Worm (Caenorhabditis elegans): ENCODE data around the gene twk-14.

twk-14 gene

DNA sequence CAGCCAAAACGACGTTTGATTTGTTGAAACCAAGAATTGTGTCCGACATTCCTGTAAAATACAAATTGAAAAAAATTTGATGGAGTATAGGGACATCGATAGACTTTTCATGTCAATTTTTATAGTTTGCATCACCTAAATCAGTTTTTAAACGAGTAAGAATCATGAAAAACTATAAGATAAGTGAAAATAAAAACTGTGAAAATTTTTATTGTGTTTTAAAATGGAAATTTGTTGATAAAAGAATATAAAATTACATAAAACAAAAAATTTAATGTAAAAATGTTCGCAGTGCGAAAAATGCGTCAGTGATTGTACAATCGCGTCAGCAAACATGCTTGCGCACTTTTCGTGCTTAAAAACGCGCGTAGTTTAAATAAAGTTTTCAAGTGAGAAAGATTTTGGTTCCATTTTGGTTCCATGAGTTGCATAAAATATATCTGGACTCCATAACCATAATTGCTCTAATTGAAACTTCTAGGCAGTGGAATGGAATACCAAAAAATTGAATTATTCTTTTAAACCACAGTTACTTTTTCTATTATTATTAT, 52.0 kb downstream of the twk-14 start, which contains the start of gene tomm-20 (continued):
- TF ChIP-seq ceh-100 (GFP tag; IDR thresholded peaks at IDR 0.05) (peak; percentile 81), ZK185.1 (tag; optimal IDR thresholded peaks at IDR 0.05; ENCODE audit: poor library complexity, severe bottlenecking) (peak; percentile 92), ztf-28 (GFP tag; IDR thresholded peaks at IDR 0.05) (no peak), unc-130 (GFP tag; optimal IDR thresholded peaks at IDR 0.05) (peak; percentile 69), gei-17 (GFP tag; optimal IDR thresholded peaks at IDR 0.05) (peak; percentile 20), atf-7 (tag; optimal IDR thresholded peaks at IDR 0.05) (peak; percentile 18), ztf-3 (GFP tag; optimal IDR thresholded peaks at IDR 0.05) (no peak), dox-1 (GFP tag; IDR thresholded peaks at IDR 0.05) (peak; percentile 79), bed-1 (GFP tag; IDR thresholded peaks at IDR 0.05) (no peak), athp-1 (tag; optimal IDR thresholded peaks at IDR 0.05) (peak; percentile 23), B0336.3 (GFP tag; IDR thresholded peaks at IDR 0.05) (peak; percentile 78), F10E7.11 (tag; optimal IDR thresholded peaks at IDR 0.05) (no peak), nhr-179 (tag; optimal IDR thresholded peaks at IDR 0.05) (no peak), hmg-20 (GFP tag; IDR thresholded peaks at IDR 0.05) (peak; percentile 77; the same call in 1 of the 2 replicates), K11D2.4 (GFP tag; IDR thresholded peaks at IDR 0.05) (peak; percentile 90), unc-62 (GFP tag; optimal IDR thresholded peaks at IDR 0.05) (no peak), tbp1 (GFP tag; optimal IDR thresholded peaks at IDR 0.05) (peak; percentile 71), T07F8.4 (tag; optimal IDR thresholded peaks at IDR 0.05) (no peak), bed-2 (GFP tag; IDR thresholded peaks at IDR 0.05) (no peak), mxl-1 (tag; optimal IDR thresholded peaks at IDR 0.05) (no peak), die-1 (tag; optimal IDR thresholded peaks at IDR 0.05) (peak; percentile 52), ceh-40 (GFP tag; IDR thresholded peaks at IDR 0.05) (no peak), zfh-2 (GFP tag; conservative IDR thresholded peaks at IDR 0.05) (no peak), nfya-1 (tag; optimal IDR thresholded peaks at IDR 0.05; ENCODE audit: borderline replicate concordance, insufficient read depth) (no peak), ztf-25 (GFP tag; IDR thresholded peaks at IDR 0.05) (no peak), fkh-3 (tag; optimal IDR thresholded peaks at IDR 0.05) (no peak), ets-4 (GFP tag; optimal IDR thresholded peaks at IDR 0.05) (no peak), nhr-90 (tag; optimal IDR thresholded peaks at IDR 0.05) (no peak), F55B11.4 (tag; optimal IDR thresholded peaks at IDR 0.05; ENCODE audit: borderline replicate concordance, insufficient read depth) (no peak), ztf-22 (GFP tag; optimal IDR thresholded peaks at IDR 0.05) (no peak), cebp-2 (GFP tag; IDR thresholded peaks at IDR 0.05) (no peak), Y67H2A.10 (GFP tag; conservative IDR thresholded peaks at IDR 0.05) (no peak), ama-1 (optimal IDR thresholded peaks at IDR 0.05) (no peak), ama-1 (GFP tag; optimal IDR thresholded peaks at IDR 0.05) (no peak), ekl-4 (GFP tag; IDR thresholded peaks at IDR 0.05) (peak; percentile 94), egl-18 (GFP tag; IDR thresholded peaks at IDR 0.05) (0 out of 2 replicates have a peak, but pooled peaks have one; percentile 66), efl-1 (GFP tag; optimal IDR thresholded peaks at IDR 0.05) (peak; percentile 91), madf-6 (GFP tag; IDR thresholded peaks at IDR 0.05) (peak; percentile 86), snpc-4 (GFP tag; optimal IDR thresholded peaks at IDR 0.05) (peak; percentile 47), snpc-4 (tag; optimal IDR thresholded peaks at IDR 0.05) (peak; percentile 77 to 85 (median 78)), nfyb-1 (GFP tag; IDR thresholded peaks at IDR 0.05) (peak; percentile 94), lir-1 (GFP tag; conservative IDR thresholded peaks at IDR 0.05) (peak; percentile 77), lin-54 (GFP tag; optimal IDR thresholded peaks at IDR 0.05) (peak; percentile 98), mes-4 (tag; optimal IDR thresholded peaks at IDR 0.05) (no peak), Y56A3A.18 (GFP tag; IDR thresholded peaks at IDR 0.05) (peak; percentile 84), madf-3 (GFP tag; IDR thresholded peaks at IDR 0.05) (peak; percentile 87), akir-1 (GFP tag; optimal IDR thresholded peaks at IDR 0.05) (no peak), pha-4 (tag; optimal IDR thresholded peaks at IDR 0.05) (peak; percentile 37), aptf-2 (GFP tag; conservative IDR thresholded peaks at IDR 0.05) (no peak), xnd-1 (tag; optimal IDR thresholded peaks at IDR 0.05) (peak; percentile 54)

All from whole organism, young adult.